Worm (Caenorhabditis elegans): ENCODE measurements around the gene F56H9.6.

Gene F56H9.6

ce11 chrV:12586793-12587192, 42.9 kb downstream of the F56H9.6 start:
- no peak for TF ChIP-seq dmd-4 (tag; optimal IDR thresholded peaks at IDR 0.05; ENCODE audit: borderline replicate concordance)
- TF ChIP-seq hlh-30 (tag; optimal IDR thresholded peaks at IDR 0.05; ENCODE audit: insufficient read depth): no peak
- no peak for TF ChIP-seq ceh-6 (GFP tag; optimal IDR thresholded peaks at IDR 0.05)
- no peak for TF ChIP-seq ceh-31 (tag; optimal IDR thresholded peaks at IDR 0.05)
- TF ChIP-seq sox-2 (GFP tag; IDR thresholded peaks at IDR 0.05): no peak
- no peak for TF ChIP-seq lim-6 (tag; optimal IDR thresholded peaks at IDR 0.05)
- no peak for TF ChIP-seq hlh-8 (tag; optimal IDR thresholded peaks at IDR 0.05)
- TF ChIP-seq nhr-11 (tag; optimal IDR thresholded peaks at IDR 0.05): no peak
- TF ChIP-seq T23F11.4 (GFP tag; optimal IDR thresholded peaks at IDR 0.05): no peak
- no peak for TF ChIP-seq che-1 (tag; optimal IDR thresholded peaks at IDR 0.05)
- TF ChIP-seq odd-2 (tag; optimal IDR thresholded peaks at IDR 0.05): no peak
- no peak for TF ChIP-seq fkh-6 (tag; optimal IDR thresholded peaks at IDR 0.05)
- no peak for TF ChIP-seq ceh-14 (tag; optimal IDR thresholded peaks at IDR 0.05)
- TF ChIP-seq fkh-10 (GFP tag; optimal IDR thresholded peaks at IDR 0.05): no peak
- TF ChIP-seq sdc-2 (tag; optimal IDR thresholded peaks at IDR 0.05): no peak
- TF ChIP-seq zip-5 (tag; optimal IDR thresholded peaks at IDR 0.05): no peak
- TF ChIP-seq F13H6.1 (tag; optimal IDR thresholded peaks at IDR 0.05): no peak

DNA sequence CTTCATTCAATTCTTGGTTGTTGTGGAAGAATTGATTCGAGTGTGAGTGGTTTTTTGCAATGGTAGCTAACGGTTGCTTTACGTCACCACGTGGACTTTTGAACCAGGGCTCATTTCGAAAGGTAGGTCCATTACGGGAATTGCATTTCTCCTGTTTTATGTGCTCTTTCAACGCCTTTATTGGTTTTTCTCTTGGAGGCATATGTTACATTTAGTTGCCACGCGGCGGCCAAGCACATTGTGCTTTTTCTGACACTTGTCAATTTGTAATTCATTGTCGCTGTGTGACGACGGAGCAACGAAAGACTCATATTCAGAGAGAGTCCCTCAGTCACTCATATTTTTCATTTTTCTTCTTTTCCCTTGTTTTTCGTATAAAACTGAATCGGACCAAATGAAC, 44.9 kb downstream of the F56H9.6 start:
- TF ChIP-seq elt-2 (tag; optimal IDR thresholded peaks at IDR 0.05) (no peak), dve-1 (tag; optimal IDR thresholded peaks at IDR 0.05) (no peak), ref-2 (tag; optimal IDR thresholded peaks at IDR 0.05) (no peak), sox-4 (tag; optimal IDR thresholded peaks at IDR 0.05) (no peak), zip-5 (tag; optimal IDR thresholded peaks at IDR 0.05) (no peak), sox-2 (GFP tag; IDR thresholded peaks at IDR 0.05) (no peak), lin-11 (tag; optimal IDR thresholded peaks at IDR 0.05) (no peak), pax-1 (tag; optimal IDR thresholded peaks at IDR 0.05) (no peak), gmeb-2 (tag; optimal IDR thresholded peaks at IDR 0.05) (no peak), eyg-1 (tag; optimal IDR thresholded peaks at IDR 0.05) (no peak), fkh-10 (GFP tag; optimal IDR thresholded peaks at IDR 0.05) (no peak), pha-4 (tag; optimal IDR thresholded peaks at IDR 0.05) (no peak), ceh-22 (tag; optimal IDR thresholded peaks at IDR 0.05) (no peak), hlh-30 (tag; optimal IDR thresholded peaks at IDR 0.05; ENCODE audit: insufficient read depth) (no peak), ceh-31 (tag; optimal IDR thresholded peaks at IDR 0.05) (no peak), ets-4 (tag; optimal IDR thresholded peaks at IDR 0.05) (no peak), unc-3 (GFP tag; conservative IDR thresholded peaks at IDR 0.05) (no peak), unc-3 (tag; optimal IDR thresholded peaks at IDR 0.05) (no peak), pag-3 (tag; optimal IDR thresholded peaks at IDR 0.05; ENCODE audit: borderline replicate concordance) (no peak)

ce11 chrV:12583421-12583820, 46.2 kb downstream of the F56H9.6 start:
- TF ChIP-seq hlh-6 (tag; optimal IDR thresholded peaks at IDR 0.05) (no peak), nhr-11 (tag; optimal IDR thresholded peaks at IDR 0.05) (no peak), unc-42 (tag; optimal IDR thresholded peaks at IDR 0.05) (peak; percentile 89)

ce11 chrV:12579299-12579698, 50.3 kb downstream of the F56H9.6 start, which contains the start of gene E02A10.3:
Gene E02A10.3 (plus strand): TSS chrV:12579599.
- TF ChIP-seq sox-2 (GFP tag; IDR thresholded peaks at IDR 0.05): no peak
